Worm (Caenorhabditis elegans): Measurements from ENCODE around the gene F41C6.4.

DNA sequence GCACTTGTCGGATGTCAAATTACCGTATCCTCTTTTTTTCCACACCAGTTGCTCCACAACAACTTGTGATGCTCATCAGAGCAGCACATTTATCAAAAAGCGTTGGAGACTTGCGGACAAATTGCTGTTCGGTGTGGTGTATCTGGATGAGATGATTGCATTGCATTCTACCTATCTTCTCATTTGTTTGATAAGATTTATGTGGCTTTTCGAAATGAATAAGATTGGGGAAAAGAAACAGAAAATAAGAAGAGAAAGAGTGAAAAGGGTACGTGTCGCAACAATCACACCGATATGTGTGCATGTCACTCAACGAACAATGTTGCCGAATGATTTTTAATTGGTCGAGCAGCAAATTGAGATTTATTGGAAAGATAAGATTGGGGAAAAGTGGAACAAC is 19.5 kb upstream of the F41C6.4 start:
- no peak for TF ChIP-seq unc-39 (tag; optimal IDR thresholded peaks at IDR 0.05)
- no peak for TF ChIP-seq nhr-76 (tag; optimal IDR thresholded peaks at IDR 0.05)

Data from whole organism, mixed stage, embryonic.